Fruit fly (Drosophila melanogaster): Measurements from ENCODE around the gene CG11498.
A peak's percentile ranks its signal among the peaks of the same experiment; 100 is the strongest.

The CG11498 gene

dm6 chr3R:30105808-30106207, 54.5 kb downstream of the CG11498 start (continued):
- TF ChIP-seq CG14710 (tag; optimal IDR thresholded peaks at IDR 0.05) (no peak), Gsc (GFP tag; IDR thresholded peaks at IDR 0.05) (no peak), bcd (GFP tag; optimal IDR thresholded peaks at IDR 0.05) (no peak), CG2120 (GFP tag; optimal IDR thresholded peaks at IDR 0.05) (no peak), CG6654 (GFP tag; optimal IDR thresholded peaks at IDR 0.05) (no peak), sim (GFP tag; IDR thresholded peaks at IDR 0.05) (no peak), dati (GFP tag; IDR thresholded peaks at IDR 0.05) (no peak), CG10543 (GFP tag; optimal IDR thresholded peaks at IDR 0.05) (peak; percentile 59), fd64A (GFP tag; optimal IDR thresholded peaks at IDR 0.05) (no peak), CG2678 (tag; optimal IDR thresholded peaks at IDR 0.05) (no peak), sr (GFP tag; IDR thresholded peaks at IDR 0.05) (0 out of 3 replicates have a peak, but pooled peaks have one; percentile 3), CG11696 (GFP tag; IDR thresholded peaks at IDR 0.05) (no peak), CG30020 (tag; optimal IDR thresholded peaks at IDR 0.05) (no peak), otp (GFP tag; IDR thresholded peaks at IDR 0.05) (no peak), CG8089 (GFP tag; optimal IDR thresholded peaks at IDR 0.05) (no peak), lmd (GFP tag; IDR thresholded peaks at IDR 0.05) (no peak), dm (GFP tag; optimal IDR thresholded peaks at IDR 0.05) (no peak), tio (GFP tag; optimal IDR thresholded peaks at IDR 0.05) (no peak), unc-4 (GFP tag; IDR thresholded peaks at IDR 0.05; ENCODE audit: partially characterized antibody) (no peak), CG4730 (GFP tag; IDR thresholded peaks at IDR 0.05) (no peak), Mes4 (GFP tag; optimal IDR thresholded peaks at IDR 0.05) (no peak), eyg (GFP tag; optimal IDR thresholded peaks at IDR 0.05) (no peak), HLHmδ (GFP tag; optimal IDR thresholded peaks at IDR 0.05) (no peak), zfh2 (GFP tag; optimal IDR thresholded peaks at IDR 0.05) (no peak), CG12769 (tag; optimal IDR thresholded peaks at IDR 0.05) (peak; percentile 90), CG9797 (GFP tag; optimal IDR thresholded peaks at IDR 0.05) (no peak), CG6689 (GFP tag; IDR thresholded peaks at IDR 0.05) (no peak), h (optimal IDR thresholded peaks at IDR 0.05) (no peak), sens (GFP tag) (peak; percentile 20), run (tag; optimal IDR thresholded peaks at IDR 0.05) (no peak), Oaz (GFP tag; IDR thresholded peaks at IDR 0.05) (no peak), E2f2 (GFP tag; IDR thresholded peaks at IDR 0.05) (0 out of 2 replicates have a peak, but pooled peaks have one; percentile 6), tin (GFP tag; optimal IDR thresholded peaks at IDR 0.05) (no peak), Ptx1 (GFP tag; IDR thresholded peaks at IDR 0.05) (no peak), kay (GFP tag; optimal IDR thresholded peaks at IDR 0.05) (no peak), dmrt99B (tag; optimal IDR thresholded peaks at IDR 0.05) (no peak), Jarid2 (GFP tag; optimal IDR thresholded peaks at IDR 0.05) (no peak), ind (GFP tag; optimal IDR thresholded peaks at IDR 0.05) (no peak), phol (tag; optimal IDR thresholded peaks at IDR 0.05) (no peak), ara (GFP tag; IDR thresholded peaks at IDR 0.05) (no peak), CG12104 (GFP tag; optimal IDR thresholded peaks at IDR 0.05) (no peak), BtbVII (GFP tag; optimal IDR thresholded peaks at IDR 0.05) (no peak)

- TF ChIP-seq CG8281 (tag; optimal IDR thresholded peaks at IDR 0.05), result peak; percentile 30
- 0 out of 2 replicates have a peak, but pooled peaks have one; percentile 39 for TF ChIP-seq CG7372 (GFP tag; IDR thresholded peaks at IDR 0.05)
- TF ChIP-seq tio (GFP tag; optimal IDR thresholded peaks at IDR 0.05), result no peak
- TF ChIP-seq CG1603 (tag; optimal IDR thresholded peaks at IDR 0.05), result no peak
- no peak for TF ChIP-seq ftz-f1 (GFP tag; optimal IDR thresholded peaks at IDR 0.05)
- TF ChIP-seq CG42726 (GFP tag; IDR thresholded peaks at IDR 0.05; ENCODE audit: partially characterized antibody), result no peak
- no peak for TF ChIP-seq CG14860 (GFP tag; IDR thresholded peaks at IDR 0.05; ENCODE audit: partially characterized antibody)
- TF ChIP-seq Neu2 (GFP tag; optimal IDR thresholded peaks at IDR 0.05; ENCODE audit: borderline replicate concordance), result no peak
- no peak for TF ChIP-seq CG13424 (tag; optimal IDR thresholded peaks at IDR 0.05)
- TF ChIP-seq CG1602 (GFP tag; optimal IDR thresholded peaks at IDR 0.05), result no peak
- TF ChIP-seq so (GFP tag; IDR thresholded peaks at IDR 0.05), result no peak
- peak in 1 of 2 experiments; percentile 5 for TF ChIP-seq prd (optimal IDR thresholded peaks at IDR 0.05)
- no peak for TF ChIP-seq prd (GFP tag; IDR thresholded peaks at IDR 0.05)
- TF ChIP-seq CG8388 (GFP tag; optimal IDR thresholded peaks at IDR 0.05), result no peak
Measured at dm6 chr3R:30104912-30105510, 55.3 kb downstream of the CG11498 start.
